Fruit fly (Drosophila melanogaster): ENCODE results near the gene Datp.

- TF ChIP-seq psq (optimal IDR thresholded peaks at IDR 0.05) (no peak), usp (GFP tag; optimal IDR thresholded peaks at IDR 0.05) (no peak), pan (optimal IDR thresholded peaks at IDR 0.05) (no peak), Dll (optimal IDR thresholded peaks at IDR 0.05) (no peak), EcR (GFP tag; optimal IDR thresholded peaks at IDR 0.05) (no peak), CG8478 (optimal IDR thresholded peaks at IDR 0.05) (no peak)
These were observed 28.6 kb upstream of the Datp start, which contains the start of the genes Dref and RpL13 for dm6 chr2L:9966983-9967737.
